Fruit fly (Drosophila melanogaster): ENCODE data around the gene CG5565.

DNA sequence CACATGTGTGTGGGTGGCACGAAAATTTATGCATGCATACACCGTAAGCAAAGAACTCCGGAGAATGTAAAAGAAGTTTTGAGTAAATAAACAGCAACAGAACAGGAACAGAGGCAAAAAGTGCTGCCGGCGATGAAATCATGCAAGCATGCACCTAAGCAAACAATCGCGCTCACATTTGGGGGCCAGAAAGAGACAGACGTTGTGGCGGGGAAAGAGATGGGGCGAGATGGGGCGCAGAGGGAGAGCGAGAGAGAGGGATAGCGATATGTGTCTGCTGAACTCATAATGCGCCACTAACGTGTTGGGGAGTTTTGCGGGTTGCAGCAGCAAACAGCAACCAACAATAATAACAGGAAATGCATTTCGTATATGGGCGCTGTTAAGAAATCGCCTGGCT, 43.7 kb upstream of the CG5565 start:
- no peak for TF ChIP-seq CG8478 (optimal IDR thresholded peaks at IDR 0.05)
- TF ChIP-seq CTCF (optimal IDR thresholded peaks at IDR 0.05), result no peak

All from S2 (cell line).